Fruit fly (Drosophila melanogaster): ENCODE results near the gene CG14864.

Gene CG14864

DNA sequence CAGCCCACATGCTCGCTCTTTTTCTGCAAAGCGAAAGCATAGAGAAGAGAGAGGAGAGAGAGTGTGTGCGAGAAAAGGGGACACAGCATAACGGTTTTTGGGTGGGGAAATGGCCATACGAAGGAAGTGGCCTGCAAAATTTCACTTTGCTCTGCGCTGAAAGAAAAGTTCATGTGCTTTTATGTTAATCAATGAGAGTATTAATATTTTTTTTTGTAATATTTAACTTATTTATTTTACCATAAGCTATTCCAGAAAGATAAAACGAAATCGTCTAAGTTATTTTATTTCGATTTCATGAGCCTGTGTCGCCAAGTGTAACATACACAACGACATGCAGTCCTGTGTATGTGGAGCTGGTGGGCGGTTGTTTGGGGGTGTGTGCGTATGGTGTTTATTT is 17.9 kb downstream of the CG14864 start (continued):
- TF ChIP-seq CG15696 (tag; optimal IDR thresholded peaks at IDR 0.05) (no peak), Drgx (GFP tag; IDR thresholded peaks at IDR 0.05) (peak; percentile 71), CG3281 (GFP tag; optimal IDR thresholded peaks at IDR 0.05) (no peak), Hand (GFP tag; optimal IDR thresholded peaks at IDR 0.05) (peak; percentile 89), scrt (GFP tag; optimal IDR thresholded peaks at IDR 0.05) (no peak), Dbx (GFP tag; IDR thresholded peaks at IDR 0.05) (peak; percentile 78), salm (tag; optimal IDR thresholded peaks at IDR 0.05) (peak; percentile 14), croc (GFP tag; conservative IDR thresholded peaks at IDR 0.05) (0 out of 3 replicates have a peak, but pooled peaks have one; percentile 21), Fer1 (GFP tag; optimal IDR thresholded peaks at IDR 0.05) (peak; percentile 89), ERR (GFP tag; optimal IDR thresholded peaks at IDR 0.05) (no peak), gce (GFP tag; IDR thresholded peaks at IDR 0.05) (0 out of 3 replicates have a peak, but pooled peaks have one; percentile 38), jing (GFP tag; optimal IDR thresholded peaks at IDR 0.05) (no peak), CG5953 (GFP tag; IDR thresholded peaks at IDR 0.05) (peak; percentile 54; the same call in 1 of the 2 replicates), Oli (tag; optimal IDR thresholded peaks at IDR 0.05) (no peak), Doc3 (GFP tag; IDR thresholded peaks at IDR 0.05; ENCODE audit: partially characterized antibody) (no peak), CG12104 (GFP tag; optimal IDR thresholded peaks at IDR 0.05) (no peak), Ravus (GFP tag; IDR thresholded peaks at IDR 0.05) (peak; percentile 20), gsb-n (tag; optimal IDR thresholded peaks at IDR 0.05) (no peak), eyg (GFP tag; optimal IDR thresholded peaks at IDR 0.05) (no peak), Hmx (GFP tag; optimal IDR thresholded peaks at IDR 0.05) (no peak), dimm (GFP tag; IDR thresholded peaks at IDR 0.05) (peak; percentile 42; the same call in 1 of the 2 replicates), D (optimal IDR thresholded peaks at IDR 0.05) (no peak), D (GFP tag; optimal IDR thresholded peaks at IDR 0.05) (peak; percentile 35), amos (GFP tag; IDR thresholded peaks at IDR 0.05; ENCODE audit: partially characterized antibody) (no peak), ind (GFP tag; optimal IDR thresholded peaks at IDR 0.05) (peak; percentile 58), al (GFP tag; IDR thresholded peaks at IDR 0.05) (peak; percentile 57), D19A (tag; optimal IDR thresholded peaks at IDR 0.05) (no peak), crp (GFP tag; optimal IDR thresholded peaks at IDR 0.05) (peak in 1 of 2 experiments; percentile 2), Antp (GFP tag; optimal IDR thresholded peaks at IDR 0.05) (no peak), CG7963 (GFP tag; IDR thresholded peaks at IDR 0.05; ENCODE audit: partially characterized antibody) (no peak), dmrt99B (tag; optimal IDR thresholded peaks at IDR 0.05) (no peak), CG4707 (GFP tag; optimal IDR thresholded peaks at IDR 0.05) (peak; percentile 4), pfk (GFP tag; optimal IDR thresholded peaks at IDR 0.05) (no peak), CG9215 (GFP tag; IDR thresholded peaks at IDR 0.05) (peak; percentile 70), CG15269 (tag; optimal IDR thresholded peaks at IDR 0.05) (no peak), CG1832 (GFP tag; optimal IDR thresholded peaks at IDR 0.05) (no peak), TFAM (GFP tag; optimal IDR thresholded peaks at IDR 0.05) (no peak), CG6791 (GFP tag; IDR thresholded peaks at IDR 0.05; ENCODE audit: partially characterized antibody) (no peak), Awh (GFP tag; IDR thresholded peaks at IDR 0.05) (no peak; the same call in 1 of the 2 replicates), CG5180 (GFP tag; optimal IDR thresholded peaks at IDR 0.05) (no peak), CrebB (tag; optimal IDR thresholded peaks at IDR 0.05) (peak; percentile 67), CG2199 (GFP tag; IDR thresholded peaks at IDR 0.05) (no peak), CG9437 (GFP tag; optimal IDR thresholded peaks at IDR 0.05) (peak; percentile 41), dati (GFP tag; IDR thresholded peaks at IDR 0.05) (peak; percentile 49; the same call in 1 of the 2 replicates), BtbVII (GFP tag; optimal IDR thresholded peaks at IDR 0.05) (peak; percentile 73), CG11560 (tag; IDR thresholded peaks at IDR 0.05) (no peak), stc (GFP tag; IDR thresholded peaks at IDR 0.05) (peak; percentile 71), Vsx1 (GFP tag; optimal IDR thresholded peaks at IDR 0.05) (no peak), unpg (GFP tag; optimal IDR thresholded peaks at IDR 0.05) (no peak), CG11093 (GFP tag; IDR thresholded peaks at IDR 0.05) (peak; percentile 63; the same call in 2 of the 3 replicates), CG32772 (GFP tag; IDR thresholded peaks at IDR 0.05) (peak; percentile 69)

All from whole organism, embryonic.